Fruit fly (Drosophila melanogaster) S2 (cell line): Measurements from ENCODE around the gene fal.

Experiments
- CG8478 ChIP-seq: fragments of >200 bp; optimal IDR thresholded peaks from 2 replicates; lab custom pipeline; 2018
- CTCF ChIP-seq, 2 experiments: fragments of >200 bp; optimal IDR thresholded peaks; 2 replicates each; lab custom pipeline; 2018

DNA sequence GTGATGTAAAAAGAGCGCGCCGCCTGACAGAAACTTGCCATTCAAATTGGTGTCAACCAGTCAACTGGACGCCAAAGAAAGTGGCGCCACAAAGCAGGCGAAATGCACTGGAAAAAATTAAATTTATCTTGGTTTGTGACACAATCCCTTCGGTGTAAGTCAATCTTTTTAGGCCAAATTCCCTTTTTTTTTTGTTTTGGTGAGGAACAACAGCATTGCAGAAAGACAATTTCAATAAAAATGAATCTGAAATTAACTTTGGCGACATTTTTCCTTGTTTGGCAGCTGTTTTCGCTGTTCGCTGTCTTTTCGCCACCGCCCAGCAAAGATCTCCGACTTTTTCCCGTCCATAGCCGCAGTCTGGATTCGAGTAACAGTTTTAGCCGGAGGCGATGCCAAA, 35.1 kb downstream of the fal start:
- TF ChIP-seq CG8478 (lab: Kevin White, UChicago): no peak
- no peak for TF ChIP-seq CTCF (optimal IDR thresholded peaks at IDR 0.05; lab: Kevin White, UChicago)
